Worm (Caenorhabditis elegans): Measurements from ENCODE around the gene C25E10.10.

Gene C25E10.10

ce11 chrV:9079965-9080432 lies 23.8 kb upstream of the C25E10.10 start:
- TF ChIP-seq B0310.2 (tag; optimal IDR thresholded peaks at IDR 0.05) (no peak), F13C5.2 (tag; optimal IDR thresholded peaks at IDR 0.05) (no peak), hmbx-1 (tag; optimal IDR thresholded peaks at IDR 0.05) (no peak)

ce11 chrV:9078815-9079525 lies 22.8 kb upstream of the C25E10.10 start:
- no peak for TF ChIP-seq flt-1 (GFP tag; IDR thresholded peaks at IDR 0.05)
- TF ChIP-seq hnd-1 (tag; optimal IDR thresholded peaks at IDR 0.05) = no peak
- no peak for TF ChIP-seq ceh-36 (tag; optimal IDR thresholded peaks at IDR 0.05)
- no peak for TF ChIP-seq sea-1 (GFP tag; conservative IDR thresholded peaks at IDR 0.05)
- TF ChIP-seq scrt-1 (GFP tag; IDR thresholded peaks at IDR 0.05) = no peak
- no peak for TF ChIP-seq hmg-4 (GFP tag; optimal IDR thresholded peaks at IDR 0.05)
- TF ChIP-seq tra-4 (tag; optimal IDR thresholded peaks at IDR 0.05) = no peak
- TF ChIP-seq tbx-11 (GFP tag; IDR thresholded peaks at IDR 0.05) = no peak
- TF ChIP-seq ceh-13 (GFP tag; optimal IDR thresholded peaks at IDR 0.05) = no peak
- TF ChIP-seq pes-1 (GFP tag; IDR thresholded peaks at IDR 0.05) = no peak
- no peak for TF ChIP-seq hmbx-1 (tag; optimal IDR thresholded peaks at IDR 0.05)
- TF ChIP-seq F13C5.2 (tag; optimal IDR thresholded peaks at IDR 0.05) = no peak

- no peak for TF ChIP-seq B0310.2 (tag; optimal IDR thresholded peaks at IDR 0.05)
- no peak for TF ChIP-seq ama-1 (optimal IDR thresholded peaks at IDR 0.05)
- no peak for TF ChIP-seq flt-1 (GFP tag; IDR thresholded peaks at IDR 0.05)
- TF ChIP-seq F13C5.2 (tag; optimal IDR thresholded peaks at IDR 0.05) = no peak
- no peak for TF ChIP-seq tbx-37 (GFP tag; conservative IDR thresholded peaks at IDR 0.05)
These were observed 22.0 kb upstream of the C25E10.10 start for ce11 chrV:9078067-9078581.

ce11 chrV:9076273-9076672 lies 20.1 kb upstream of the C25E10.10 start, which contains the start of gene T27E4.7:
Gene T27E4.7, minus strand, starts transcription at chrV:9076322.
- TF ChIP-seq sea-1 (GFP tag; conservative IDR thresholded peaks at IDR 0.05) (no peak), hmg-4 (GFP tag; optimal IDR thresholded peaks at IDR 0.05) (no peak), ets-7 (tag; optimal IDR thresholded peaks at IDR 0.05) (no peak), ceh-36 (tag; optimal IDR thresholded peaks at IDR 0.05) (no peak), tbx-37 (GFP tag; conservative IDR thresholded peaks at IDR 0.05) (no peak), pes-1 (GFP tag; IDR thresholded peaks at IDR 0.05) (no peak), ceh-13 (GFP tag; optimal IDR thresholded peaks at IDR 0.05) (no peak), B0310.2 (tag; optimal IDR thresholded peaks at IDR 0.05) (no peak)

- TF ChIP-seq tbx-11 (GFP tag; IDR thresholded peaks at IDR 0.05) (no peak), ets-7 (tag; optimal IDR thresholded peaks at IDR 0.05) (no peak), hnd-1 (tag; optimal IDR thresholded peaks at IDR 0.05) (no peak), ceh-36 (tag; optimal IDR thresholded peaks at IDR 0.05) (no peak), sea-1 (GFP tag; conservative IDR thresholded peaks at IDR 0.05) (no peak), F13C5.2 (tag; optimal IDR thresholded peaks at IDR 0.05) (no peak), B0310.2 (tag; optimal IDR thresholded peaks at IDR 0.05) (no peak), hmg-4 (GFP tag; optimal IDR thresholded peaks at IDR 0.05) (no peak), pes-1 (GFP tag; IDR thresholded peaks at IDR 0.05) (no peak), scrt-1 (GFP tag; IDR thresholded peaks at IDR 0.05) (no peak)
These were observed 19.7 kb upstream of the C25E10.10 start for ce11 chrV:9075827-9076226.

ce11 chrV:9074360-9074834 lies 18.2 kb upstream of the C25E10.10 start:
- no peak for TF ChIP-seq hmg-4 (GFP tag; optimal IDR thresholded peaks at IDR 0.05)
- TF ChIP-seq hmbx-1 (tag; optimal IDR thresholded peaks at IDR 0.05) = no peak
- TF ChIP-seq tbx-37 (GFP tag; conservative IDR thresholded peaks at IDR 0.05) = no peak
- TF ChIP-seq sea-1 (GFP tag; conservative IDR thresholded peaks at IDR 0.05) = no peak
- no peak for TF ChIP-seq flt-1 (GFP tag; IDR thresholded peaks at IDR 0.05)
- TF ChIP-seq hnd-1 (tag; optimal IDR thresholded peaks at IDR 0.05) = no peak
- no peak for TF ChIP-seq F13C5.2 (tag; optimal IDR thresholded peaks at IDR 0.05)
- no peak for TF ChIP-seq B0310.2 (tag; optimal IDR thresholded peaks at IDR 0.05)
- no peak for TF ChIP-seq tbx-11 (GFP tag; IDR thresholded peaks at IDR 0.05)
- TF ChIP-seq aly-1 (tag; optimal IDR thresholded peaks at IDR 0.05) = no peak
- no peak for TF ChIP-seq pes-1 (GFP tag; IDR thresholded peaks at IDR 0.05)
- TF ChIP-seq scrt-1 (GFP tag; IDR thresholded peaks at IDR 0.05) = no peak
- no peak for TF ChIP-seq tra-4 (tag; optimal IDR thresholded peaks at IDR 0.05)

ce11 chrV:9073322-9074038 lies 17.3 kb upstream of the C25E10.10 start, which contains the start of gene oac-50:
Gene oac-50, minus strand, starts transcription at chrV:9073540.
- TF ChIP-seq scrt-1 (GFP tag; IDR thresholded peaks at IDR 0.05) = no peak
- TF ChIP-seq flt-1 (GFP tag; IDR thresholded peaks at IDR 0.05) = no peak
- TF ChIP-seq hnd-1 (tag; optimal IDR thresholded peaks at IDR 0.05) = no peak
- TF ChIP-seq hmg-4 (GFP tag; optimal IDR thresholded peaks at IDR 0.05) = no peak
- no peak for TF ChIP-seq hmbx-1 (tag; optimal IDR thresholded peaks at IDR 0.05)
- TF ChIP-seq ceh-13 (GFP tag; optimal IDR thresholded peaks at IDR 0.05) = no peak
- no peak for TF ChIP-seq ama-1 (optimal IDR thresholded peaks at IDR 0.05)
- TF ChIP-seq sea-1 (GFP tag; conservative IDR thresholded peaks at IDR 0.05) = no peak
- no peak for TF ChIP-seq F13C5.2 (tag; optimal IDR thresholded peaks at IDR 0.05)
- no peak for TF ChIP-seq tbx-37 (GFP tag; conservative IDR thresholded peaks at IDR 0.05)
- no peak for TF ChIP-seq tbx-11 (GFP tag; IDR thresholded peaks at IDR 0.05)
